Worm (Caenorhabditis elegans): ENCODE measurements around the gene pqn-87.
"Not testable (repeated sequence)": the region's sequence is repeated elsewhere in the genome, so short reads cannot be mapped to it uniquely, and the experiment has no call there.

Gene pqn-87

ce11 chrII:12175398-12175797, 49.5 kb downstream of the pqn-87 start:
- TF ChIP-seq peb-1 (tag; optimal IDR thresholded peaks at IDR 0.05) (no peak), crh-2 (tag; optimal IDR thresholded peaks at IDR 0.05) (no peak), lin-11 (tag; optimal IDR thresholded peaks at IDR 0.05) (no peak), mab-5 (tag; optimal IDR thresholded peaks at IDR 0.05) (no peak), C34F6.9 (tag; optimal IDR thresholded peaks at IDR 0.05) (no peak), fos-1 (tag; optimal IDR thresholded peaks at IDR 0.05) (no peak), ama-1 (optimal IDR thresholded peaks at IDR 0.05) (no peak), aly-2 (tag; optimal IDR thresholded peaks at IDR 0.05) (no peak), nhr-6 (tag; optimal IDR thresholded peaks at IDR 0.05) (no peak)

- TF ChIP-seq R02D3.7 (tag; optimal IDR thresholded peaks at IDR 0.05) (no peak), ztf-4 (tag; optimal IDR thresholded peaks at IDR 0.05) (no peak), nhr-25 (tag; optimal IDR thresholded peaks at IDR 0.05) (no peak)
Measured at ce11 chrII:12172273-12172672, 52.6 kb downstream of the pqn-87 start, which contains the start of gene rol-1. Gene rol-1, plus strand, starts transcription at chrII:12172573.

- TF ChIP-seq unc-55 (GFP tag; optimal IDR thresholded peaks at IDR 0.05) (no peak), ama-1 (optimal IDR thresholded peaks at IDR 0.05) (no peak), ztf-4 (tag; optimal IDR thresholded peaks at IDR 0.05) (no peak), lin-13 (GFP tag; optimal IDR thresholded peaks at IDR 0.05) (no peak), C34F6.9 (tag; optimal IDR thresholded peaks at IDR 0.05) (no peak), nhr-237 (tag; optimal IDR thresholded peaks at IDR 0.05) (no peak), unc-62 (GFP tag; optimal IDR thresholded peaks at IDR 0.05) (no peak), lsy-2 (tag; optimal IDR thresholded peaks at IDR 0.05) (no peak), nhr-129 (tag; optimal IDR thresholded peaks at IDR 0.05) (no peak), elt-1 (tag; optimal IDR thresholded peaks at IDR 0.05) (no peak), alr-1 (tag; optimal IDR thresholded peaks at IDR 0.05) (no peak), mbf-1 (tag; optimal IDR thresholded peaks at IDR 0.05) (no peak)
Measured at ce11 chrII:12169487-12170128, 55.3 kb downstream of the pqn-87 start.

- not testable (repeated sequence) for TF ChIP-seq nhr-237, elt-3, ZK546.5 (tag; optimal IDR thresholded peaks at IDR 0.05)
Measured at ce11 chrII:12164539-12164938, 60.3 kb downstream of the pqn-87 start, which contains the start of gene Y57A10A.8. Gene Y57A10A.8, plus strand, starts transcription at chrII:12164839.

- TF ChIP-seq nhr-10 (tag; optimal IDR thresholded peaks at IDR 0.05), result no peak
- TF ChIP-seq elt-3 (tag; optimal IDR thresholded peaks at IDR 0.05), result no peak
- TF ChIP-seq nhr-11 (tag; optimal IDR thresholded peaks at IDR 0.05), result no peak
- TF ChIP-seq nhr-23 (tag; optimal IDR thresholded peaks at IDR 0.05), result no peak
- TF ChIP-seq nhr-6 (tag; optimal IDR thresholded peaks at IDR 0.05), result no peak
- TF ChIP-seq unc-55 (GFP tag; optimal IDR thresholded peaks at IDR 0.05), result peak; percentile 17
- TF ChIP-seq C34F6.9 (tag; optimal IDR thresholded peaks at IDR 0.05), result peak; percentile 39
- TF ChIP-seq F13H6.1 (tag; optimal IDR thresholded peaks at IDR 0.05), result no peak
Measured at ce11 chrII:12162997-12163396, 61.9 kb downstream of the pqn-87 start.
